Fruit fly (Drosophila melanogaster): ENCODE results near the gene Nsf2.

DNA sequence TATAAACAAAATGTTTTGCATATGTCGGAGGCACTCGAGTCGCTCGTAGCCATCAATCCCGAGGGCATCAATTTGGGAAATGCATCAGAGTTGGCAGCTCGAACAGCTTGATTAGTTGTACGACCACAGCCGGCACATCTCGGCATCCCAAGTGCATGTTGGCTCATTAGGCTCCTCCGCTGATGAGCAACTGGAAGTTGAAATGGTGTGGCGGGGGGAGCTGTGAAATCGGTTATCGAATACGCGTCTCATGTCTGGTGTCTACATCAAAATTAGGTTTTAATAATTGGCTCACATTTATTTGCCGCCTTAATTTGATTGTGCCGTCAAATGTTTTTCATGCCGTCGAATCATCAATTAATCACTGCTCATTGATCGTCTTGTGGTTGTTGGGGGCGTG is 21.5 kb upstream of the Nsf2 start:
- TF ChIP-seq pan (optimal IDR thresholded peaks at IDR 0.05) (no peak), usp (GFP tag; optimal IDR thresholded peaks at IDR 0.05) (no peak), Sp1 (GFP tag; optimal IDR thresholded peaks at IDR 0.05) (no peak), foxo (GFP tag; optimal IDR thresholded peaks at IDR 0.05) (no peak), CG32264 (GFP tag; optimal IDR thresholded peaks at IDR 0.05) (no peak), Jra (GFP tag; optimal IDR thresholded peaks at IDR 0.05) (no peak), Dif (GFP tag; optimal IDR thresholded peaks at IDR 0.05; ENCODE audit: partially characterized antibody) (no peak), dl (GFP tag; optimal IDR thresholded peaks at IDR 0.05; ENCODE audit: insufficient read depth in 1 of 2, partially characterized antibody in 2 of 2) (no peak)

Data from whole organism, wandering third instar larva.